Fruit fly (Drosophila melanogaster): Measurements from ENCODE around the gene CG4766.

DNA sequence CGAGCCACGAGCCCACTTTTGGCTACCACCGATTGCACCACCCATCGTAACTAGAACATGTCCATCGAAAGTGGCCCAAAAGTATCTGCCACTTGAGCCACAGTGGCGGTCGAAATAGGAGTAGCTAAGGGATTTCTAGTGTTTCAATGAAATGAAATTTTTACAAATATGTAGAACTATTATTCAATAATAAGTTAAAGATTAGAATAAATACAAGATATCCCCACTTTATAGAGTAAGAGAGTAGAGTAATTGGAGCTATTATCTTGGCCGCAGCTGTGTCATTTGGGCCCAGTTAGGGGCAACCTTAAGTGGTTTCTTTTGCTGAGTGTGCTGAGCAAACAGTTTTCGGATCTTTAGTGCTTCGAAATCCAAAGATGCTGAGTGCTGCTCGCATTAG lies 11.2 kb downstream of the CG4766 start:
- no peak for TF ChIP-seq CG3838 (GFP tag; optimal IDR thresholded peaks at IDR 0.05)
- peak; percentile 6 for TF ChIP-seq bcd (GFP tag; optimal IDR thresholded peaks at IDR 0.05)
- TF ChIP-seq CG7786 (GFP tag; optimal IDR thresholded peaks at IDR 0.05) = no peak
- peak; percentile 62 for TF ChIP-seq Xrp1 (GFP tag; IDR thresholded peaks at IDR 0.05)
- peak; percentile 38 for TF ChIP-seq CG17829 (tag; optimal IDR thresholded peaks at IDR 0.05)
- 0 out of 2 replicates have a peak, but pooled peaks have one; percentile 14 for TF ChIP-seq esg (GFP tag; conservative IDR thresholded peaks at IDR 0.05)
- no peak for TF ChIP-seq kay (GFP tag; optimal IDR thresholded peaks at IDR 0.05)
- no peak for TF ChIP-seq Mrtf (GFP tag; IDR thresholded peaks at IDR 0.05)
- no peak for TF ChIP-seq CG42726 (GFP tag; IDR thresholded peaks at IDR 0.05; ENCODE audit: partially characterized antibody)
- TF ChIP-seq gem (tag; optimal IDR thresholded peaks at IDR 0.05) = peak; percentile 64
- TF ChIP-seq chif (GFP tag; optimal IDR thresholded peaks at IDR 0.05) = peak; percentile 2 to 11

Data from whole organism, embryonic.